Worm (Caenorhabditis elegans) whole organism, young adult: ENCODE results near the gene rol-6.

Source experiments
- B0035.1 ChIP-seq: sonication (generic microtip); optimal IDR thresholded peaks from 2 replicates; lab custom pipeline; 2016; ENCODE audit warnings: missing genetic modification characterization, mild to moderate bottlenecking, missing compliant biosample characterization, missing genotype, missing genetic modification reagents
- F39B2.1 ChIP-seq: fragments of 200-800 bp; sonication (Bioruptor generic); IDR thresholded peaks from 2 replicates; pipeline ENCODE4 v1.3.6; 2022; ENCODE audit warnings: missing genetic modification reagents, missing genetic modification characterization, missing compliant biosample characterization
- F52B5.7 ChIP-seq: sonication (generic microtip); optimal IDR thresholded peaks from 2 replicates; lab custom pipeline; 2016; ENCODE audit warnings: mild to moderate bottlenecking, missing genetic modification characterization, missing compliant biosample characterization
- T26A5.8 ChIP-seq: sonication (generic microtip); optimal IDR thresholded peaks from 2 replicates; lab custom pipeline; 2016; ENCODE audit warnings: missing genetic modification characterization, missing compliant biosample characterization
- Y53G8AR.9 ChIP-seq: fragments of 200-800 bp; sonication (Bioruptor generic); conservative IDR thresholded peaks from 2 replicates; pipeline ENCODE4 v1.3.6; 2022; ENCODE audit warnings: missing genetic modification reagents, missing genetic modification characterization, missing compliant biosample characterization
- aptf-2 ChIP-seq: fragments of 200-800 bp; sonication (Bioruptor generic); conservative IDR thresholded peaks from 2 replicates; pipeline ENCODE4 v1.3.6; 2022; ENCODE audit warnings: missing genetic modification reagents, missing genetic modification characterization, missing compliant biosample characterization
- atf-7 ChIP-seq: sonication (generic microtip); optimal IDR thresholded peaks from 2 replicates; lab custom pipeline; 2017; ENCODE audit warnings: mild to moderate bottlenecking, missing genetic modification characterization, missing compliant biosample characterization
- attf-5 ChIP-seq: fragments of 200-800 bp; sonication (Bioruptor generic); optimal IDR thresholded peaks from 2 replicates; lab custom pipeline; 2018; ENCODE audit warnings: mild to moderate bottlenecking, missing genetic modification characterization, missing compliant biosample characterization
- ets-4 ChIP-seq: fragments of 200-800 bp; sonication (Bioruptor generic); optimal IDR thresholded peaks from 2 replicates; lab custom pipeline; 2018; ENCODE audit warnings: mild to moderate bottlenecking, missing genetic modification characterization, missing compliant biosample characterization
- fkh-3 ChIP-seq: sonication (generic microtip); optimal IDR thresholded peaks from 2 replicates; lab custom pipeline; 2016; ENCODE audit warnings: mild to moderate bottlenecking, missing genetic modification characterization, missing compliant biosample characterization
- hmg-20 ChIP-seq: fragments of 200-800 bp; sonication (Bioruptor generic); IDR thresholded peaks from 2 replicates; pipeline ENCODE4 v1.3.6; 2022; ENCODE audit warnings: missing genetic modification reagents, missing genetic modification characterization, missing compliant biosample characterization
- hsf-1 ChIP-seq: fragments of 200-800 bp; sonication (Bioruptor generic); IDR thresholded peaks from 2 replicates; pipeline ENCODE4 v1.3.6; 2022; ENCODE audit warnings: missing genetic modification reagents, missing genetic modification characterization, missing compliant biosample characterization
- let-607 ChIP-seq, 2 experiments: fragments of 200-800 bp in 1 of 2; sonication (Bioruptor generic) in 1 of 2; sonication (generic microtip) in 1 of 2; optimal IDR thresholded peaks; 2 replicates each; lab custom pipeline; 2016 to 2018; ENCODE audit warnings: mild to moderate bottlenecking in 2 of 2, missing compliant biosample characterization in 2 of 2, missing genetic modification characterization in 2 of 2, moderate library complexity in 2 of 2, missing genotype in 1 of 2
- lin-26 ChIP-seq: fragments of 200-800 bp; sonication (Bioruptor generic); IDR thresholded peaks from 2 replicates; pipeline ENCODE4 v1.3.6; 2022; ENCODE audit warnings: missing genetic modification reagents, missing genetic modification characterization, missing compliant biosample characterization
- lir-1 ChIP-seq: fragments of 200-800 bp; sonication (Bioruptor generic); conservative IDR thresholded peaks from 2 replicates; pipeline ENCODE4 v1.3.6; 2022; ENCODE audit warnings: missing genetic modification reagents, missing genetic modification characterization, missing compliant biosample characterization
- lsl-1 ChIP-seq: fragments of 200-800 bp; sonication (Bioruptor generic); optimal IDR thresholded peaks from 2 replicates; lab custom pipeline; 2018; ENCODE audit warnings: mild to moderate bottlenecking, missing genetic modification characterization, moderate library complexity, missing compliant biosample characterization
- madf-6 ChIP-seq: fragments of 200-800 bp; sonication (Bioruptor generic); IDR thresholded peaks from 2 replicates; pipeline ENCODE4 v1.3.6; 2022; ENCODE audit warnings: missing genetic modification reagents, missing genetic modification characterization, missing compliant biosample characterization
- madf-8 ChIP-seq: fragments of 200-800 bp; sonication (Bioruptor generic); conservative IDR thresholded peaks from 2 replicates; pipeline ENCODE4 v1.3.6; 2022; ENCODE audit warnings: missing genetic modification reagents, missing genetic modification characterization, missing compliant biosample characterization
- nfyb-1 ChIP-seq: fragments of 200-800 bp; sonication (Bioruptor generic); IDR thresholded peaks from 2 replicates; pipeline ENCODE4 v1.3.6; 2022; ENCODE audit warnings: missing genetic modification reagents, missing genetic modification characterization, missing compliant biosample characterization
- nhr-120 ChIP-seq: fragments of 200-800 bp; sonication (Bioruptor generic); IDR thresholded peaks from 2 replicates; pipeline ENCODE4 v1.3.6; 2022; ENCODE audit warnings: missing genetic modification characterization, missing compliant biosample characterization
- nhr-80 ChIP-seq: sonication (generic microtip); optimal IDR thresholded peaks from 2 replicates; lab custom pipeline; 2016; ENCODE audit warnings: missing genetic modification characterization, missing compliant biosample characterization
- pbrm-1 ChIP-seq: fragments of 200-800 bp; sonication (Bioruptor generic); IDR thresholded peaks from 2 replicates; pipeline ENCODE4 v1.3.6; 2022; ENCODE audit warnings: missing genetic modification reagents, missing genetic modification characterization, missing compliant biosample characterization
- rcor-1 ChIP-seq: fragments of 200-800 bp; sonication (Bioruptor generic); IDR thresholded peaks from 2 replicates; pipeline ENCODE4 v1.3.6; 2022; ENCODE audit warnings: missing genetic modification reagents, missing genetic modification characterization, missing compliant biosample characterization
- sdz-38 ChIP-seq: sonication (generic microtip); optimal IDR thresholded peaks from 2 replicates; lab custom pipeline; 2016; ENCODE audit warnings: missing genotype, missing genetic modification characterization, missing compliant biosample characterization
- sea-2 ChIP-seq: fragments of 200-800 bp; sonication (Bioruptor generic); IDR thresholded peaks from 2 replicates; pipeline ENCODE4 v1.3.6; 2022; ENCODE audit warnings: missing genetic modification characterization, missing compliant biosample characterization
- somi-1 ChIP-seq: fragments of 200-800 bp; sonication (Bioruptor generic); optimal IDR thresholded peaks from 2 replicates; lab custom pipeline; 2018; ENCODE audit warnings: mild to moderate bottlenecking, missing genetic modification characterization, missing compliant biosample characterization
- tbx-9 ChIP-seq: sonication (generic microtip); optimal IDR thresholded peaks from 2 replicates; lab custom pipeline; 2016; ENCODE audit warnings: borderline replicate concordance, missing genetic modification characterization, inconsistent platforms, missing compliant biosample characterization
- xnd-1 ChIP-seq: sonication (generic microtip); optimal IDR thresholded peaks from 2 replicates; lab custom pipeline; 2016; ENCODE audit warnings: missing genotype, missing genetic modification reagents, missing genetic modification characterization, missing compliant biosample characterization
- ztf-25 ChIP-seq: fragments of 200-800 bp; sonication (Bioruptor generic); IDR thresholded peaks from 2 replicates; pipeline ENCODE4 v1.3.6; 2022; ENCODE audit warnings: missing genetic modification reagents, missing genetic modification characterization, missing compliant biosample characterization
- ztf-28 ChIP-seq: fragments of 200-800 bp; sonication (Bioruptor generic); IDR thresholded peaks from 2 replicates; pipeline ENCODE4 v1.3.6; 2022; ENCODE audit warnings: missing genetic modification reagents, missing genetic modification characterization, missing compliant biosample characterization

The rol-6 gene

DNA sequence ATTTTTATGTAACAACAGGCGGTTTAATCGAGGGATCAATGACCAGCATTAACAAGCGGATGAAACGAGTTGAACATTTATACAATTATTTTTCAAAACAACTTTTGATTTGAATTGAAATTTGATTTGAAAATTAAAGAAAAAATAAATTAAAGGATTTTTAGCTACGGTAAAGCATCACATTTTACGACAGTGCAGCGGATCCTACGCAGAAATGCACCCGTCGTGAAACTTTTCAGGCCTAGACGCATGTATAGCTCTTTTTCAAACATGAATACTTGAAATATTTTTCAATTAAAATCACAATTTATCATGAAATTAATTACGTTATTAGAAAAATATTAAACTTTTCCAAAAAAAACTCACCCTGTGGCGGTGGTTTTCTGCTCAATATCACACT, 31.8 kb upstream of the rol-6 start:
- TF ChIP-seq xnd-1 (tag; lab: Kevin White, UChicago) (peak; percentile 57), atf-7 (no peak), madf-6 (peak; percentile 72), sdz-38 (tag; lab: Kevin White, UChicago) (no peak), madf-8 (GFP tag; lab: Robert Waterston, UW) (peak; percentile 77), lsl-1 (GFP tag; lab: Kevin White, UChicago) (peak; percentile 51)
- TF ChIP-seq, all 124 proteins: peak for 4

DNA sequence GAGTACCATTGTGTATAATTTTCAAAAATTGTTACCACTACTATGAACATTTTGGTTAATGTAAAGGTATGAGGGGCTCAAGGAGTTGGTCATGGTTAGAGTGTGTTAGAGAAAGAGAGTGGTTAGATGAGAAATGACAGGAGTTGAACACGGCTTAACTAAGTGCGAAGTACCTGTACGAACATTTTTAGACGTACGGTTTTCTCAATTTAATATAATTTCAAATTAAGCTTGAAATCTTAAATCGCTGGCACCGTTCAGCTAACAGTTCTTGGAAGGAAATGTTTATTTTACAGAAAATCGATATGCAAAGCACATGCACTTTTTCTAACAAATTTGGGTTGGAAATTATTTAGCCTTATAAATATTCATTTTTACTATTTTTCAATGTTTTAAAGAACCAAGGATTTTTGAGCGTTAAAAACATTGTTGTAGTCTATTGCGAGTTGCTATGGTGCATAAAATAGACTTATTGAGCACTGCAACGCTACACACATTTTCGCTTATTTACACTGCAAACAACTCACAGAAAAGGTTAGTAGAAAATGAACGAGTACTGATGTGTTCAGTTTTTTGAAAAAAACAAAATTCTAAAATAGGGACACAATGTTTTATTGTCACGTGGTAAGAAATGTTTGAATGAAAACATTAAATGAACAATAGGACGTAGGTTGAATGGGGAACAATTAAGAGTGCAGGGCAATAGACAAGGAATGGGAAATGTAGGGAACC, 31.1 kb upstream of the rol-6 start, which contains the start of gene sphk-1:
Gene sphk-1 (minus strand): TSS at position 51 of the 732 bp plus-strand sequence.
- TF ChIP-seq tbx-9 (tag; lab: Kevin White, UChicago) (no peak), fkh-3 (tag; lab: Kevin White, UChicago) (no peak), T26A5.8 (tag; lab: Kevin White, UChicago) (no peak), attf-5 (no peak), hmg-20 (GFP tag; lab: Robert Waterston, UW) (no peak), let-607 (tag; optimal IDR thresholded peaks at IDR 0.05; lab: Kevin White, UChicago) (no peak), nhr-120 (GFP tag; lab: Robert Waterston, UW) (no peak)

DNA sequence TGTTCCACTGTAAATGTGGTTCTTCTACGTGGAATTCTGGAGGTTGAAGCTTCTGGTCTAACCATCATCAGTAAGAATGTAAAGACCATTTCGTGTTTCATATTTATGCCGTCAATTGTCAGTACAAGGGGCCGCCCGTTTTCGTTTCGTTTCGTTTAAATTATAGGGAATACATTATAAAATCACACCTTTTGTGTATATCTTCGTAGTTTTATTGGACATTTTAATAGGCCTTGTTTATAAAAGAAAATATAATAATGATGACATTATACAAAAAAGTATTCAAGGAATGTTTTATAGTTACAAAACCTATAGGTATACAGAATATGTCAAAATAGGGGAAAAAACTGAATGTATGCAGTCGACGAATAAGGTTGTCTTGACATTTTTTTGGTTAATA, 29.1 kb upstream of the rol-6 start, which contains the start of gene ceh-7:
Gene ceh-7 (minus strand): TSS at position 101 of the 400 bp plus-strand sequence.
- TF ChIP-seq aptf-2 (GFP tag; lab: Robert Waterston, UW) = no peak
- TF ChIP-seq B0035.1 (tag; lab: Kevin White, UChicago) = no peak
- TF ChIP-seq lin-26 = no peak
- TF ChIP-seq nfyb-1 = no peak
- TF ChIP-seq ztf-28 (GFP tag; lab: Robert Waterston, UW) = no peak
- TF ChIP-seq rcor-1 (GFP tag; lab: Robert Waterston, UW) = no peak
- no peak for TF ChIP-seq ets-4 (GFP tag; lab: Kevin White, UChicago)
- TF ChIP-seq sea-2 (GFP tag; lab: Robert Waterston, UW) = no peak
- TF ChIP-seq F39B2.1 (GFP tag; lab: Robert Waterston, UW) = no peak
- TF ChIP-seq ztf-25 (GFP tag; lab: Robert Waterston, UW) = no peak
- no peak for TF ChIP-seq lir-1 (GFP tag; lab: Robert Waterston, UW)
- no peak for TF ChIP-seq hsf-1
- no peak for TF ChIP-seq Y53G8AR.9 (GFP tag; lab: Robert Waterston, UW)
- TF ChIP-seq, all 124 proteins: peak for 0

DNA sequence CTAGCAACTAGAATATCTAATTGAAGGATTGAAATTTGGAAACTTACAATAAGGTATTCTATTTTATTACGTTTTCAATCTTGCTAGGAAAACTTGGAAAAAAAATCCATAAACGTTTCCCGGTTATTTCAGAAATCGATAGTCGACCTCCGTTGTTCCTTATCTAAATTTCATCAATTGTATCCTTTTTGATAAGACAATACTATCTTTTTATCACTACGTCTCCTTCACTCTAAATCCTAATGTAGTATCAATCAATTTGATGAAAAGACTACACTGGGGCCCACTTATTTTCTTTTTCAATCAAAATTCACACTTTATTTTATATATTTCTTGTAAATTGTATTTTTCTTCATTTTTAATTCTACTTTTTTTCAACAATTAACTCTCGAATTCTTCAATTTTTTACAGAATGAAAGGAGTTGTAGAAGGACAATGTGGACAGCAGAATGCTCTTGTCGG, 28.4 kb upstream of the rol-6 start, which contains the start of gene prx-5:
Gene prx-5 (plus strand): TSS at position 412 of the 462 bp plus-strand sequence.
- peak; percentile 16 for TF ChIP-seq nhr-80 (tag; lab: Kevin White, UChicago)
- no peak for TF ChIP-seq atf-7

DNA sequence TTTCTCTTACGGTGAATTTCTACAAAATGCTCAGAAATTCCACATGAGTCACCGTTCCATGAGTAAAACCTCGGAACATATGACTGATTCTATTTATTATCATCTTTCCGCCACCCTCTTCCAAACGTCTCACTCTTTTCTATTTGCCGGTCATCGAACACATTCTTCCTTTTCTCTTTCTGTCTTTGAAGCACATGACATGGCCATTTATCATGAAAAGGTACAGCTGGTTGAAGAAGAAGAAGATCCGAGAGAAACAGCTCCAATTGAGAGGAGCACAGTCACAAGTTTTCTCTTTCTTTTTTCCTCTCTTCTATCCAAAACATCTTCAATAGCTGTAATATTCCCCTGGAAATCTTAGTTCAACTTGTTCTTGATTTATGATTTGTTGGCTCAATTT, 25.8 kb upstream of the rol-6 start, which contains the start of gene cup-16:
Gene cup-16 (plus strand): TSS at position 132 of the 400 bp plus-strand sequence.
- TF ChIP-seq pbrm-1 (GFP tag; lab: Robert Waterston, UW) = no peak
- peak; percentile 49 for TF ChIP-seq somi-1 (GFP tag; lab: Kevin White, UChicago)
- no peak for TF ChIP-seq F52B5.7 (tag; lab: Kevin White, UChicago)
